Fruit fly (Drosophila melanogaster): ENCODE data around the gene TORIP.

Gene TORIP

DNA sequence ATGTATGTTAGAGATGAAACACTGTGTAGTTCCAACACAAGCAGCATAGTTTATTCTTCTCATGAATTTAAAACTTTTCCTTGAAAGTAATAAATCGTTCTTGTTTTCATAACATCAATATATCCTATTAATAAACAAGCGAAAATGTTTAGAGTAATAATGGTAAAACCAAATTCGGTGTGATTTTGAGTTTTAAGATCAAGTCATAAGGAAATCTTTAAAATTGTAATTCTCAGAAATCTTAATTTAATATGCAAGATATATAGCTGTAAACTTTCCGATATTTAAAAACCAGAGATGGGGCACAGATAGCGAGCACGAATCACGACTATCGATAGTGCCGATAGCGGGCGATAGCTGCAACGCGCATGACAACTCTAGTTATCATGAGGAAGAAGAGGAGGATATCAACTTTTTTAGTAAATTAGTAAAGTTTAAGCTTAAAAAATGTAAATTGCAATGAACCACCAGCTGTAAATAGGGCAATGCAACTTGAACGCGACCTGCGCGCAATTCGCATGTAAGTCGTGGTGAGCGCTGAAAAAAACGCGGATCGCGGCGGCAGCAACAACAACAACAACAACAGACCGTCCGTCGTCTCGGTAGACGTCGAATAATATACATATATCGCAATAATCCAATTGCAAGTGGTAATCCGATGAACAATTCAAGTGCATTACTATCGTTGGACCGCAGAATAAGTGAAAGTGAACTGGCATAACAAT, 13.1 kb upstream of the TORIP start, which contains the start of the genes Fibp and Deaf1 (continued):
- no peak for TF ChIP-seq wek (GFP tag; optimal IDR thresholded peaks at IDR 0.05)
- TF ChIP-seq CG7556 (GFP tag; optimal IDR thresholded peaks at IDR 0.05) = peak; percentile 68
- TF ChIP-seq CG10654 (GFP tag; optimal IDR thresholded peaks at IDR 0.05) = peak; percentile 68
- peak; percentile 42 for TF ChIP-seq exex (tag; optimal IDR thresholded peaks at IDR 0.05)
- TF ChIP-seq CG17802 (tag; optimal IDR thresholded peaks at IDR 0.05) = no peak
- no peak for TF ChIP-seq CG5953 (GFP tag; IDR thresholded peaks at IDR 0.05)
- no peak for TF ChIP-seq MTF-1 (GFP tag; optimal IDR thresholded peaks at IDR 0.05; ENCODE audit: borderline replicate concordance)
- no peak for TF ChIP-seq CG31365 (tag; optimal IDR thresholded peaks at IDR 0.05)
- TF ChIP-seq dmrt99B (tag; optimal IDR thresholded peaks at IDR 0.05) = no peak
- no peak for TF ChIP-seq z (GFP tag; IDR thresholded peaks at IDR 0.05)
- TF ChIP-seq sens-2 (GFP tag; IDR thresholded peaks at IDR 0.05) = no peak
- no peak for TF ChIP-seq CG10321 (GFP tag; IDR thresholded peaks at IDR 0.05)
- TF ChIP-seq MBD-R2 (GFP tag; IDR thresholded peaks at IDR 0.05) = peak; percentile 75
- peak in 1 of 3 experiments; percentile 7 for TF ChIP-seq Stat92E (GFP tag; optimal IDR thresholded peaks at IDR 0.05)
- TF ChIP-seq sob (GFP tag; IDR thresholded peaks at IDR 0.05) = peak; percentile 81; the same call in 1 of the 2 replicates
- TF ChIP-seq gro (GFP tag; optimal IDR thresholded peaks at IDR 0.05) = peak; percentile 58
- peak; percentile 56 for TF ChIP-seq CG3163 (GFP tag; optimal IDR thresholded peaks at IDR 0.05)
- TF ChIP-seq pfk (GFP tag; optimal IDR thresholded peaks at IDR 0.05) = no peak
- no peak for TF ChIP-seq otp (GFP tag; IDR thresholded peaks at IDR 0.05)
- peak; percentile 48; the same call in 1 of the 2 replicates for TF ChIP-seq ttk (GFP tag; IDR thresholded peaks at IDR 0.05)
- TF ChIP-seq CG10565 (GFP tag; optimal IDR thresholded peaks at IDR 0.05) = no peak
- peak; percentile 56 for TF ChIP-seq CG18764 (GFP tag; optimal IDR thresholded peaks at IDR 0.05)
- peak; percentile 73 for TF ChIP-seq CG10543 (GFP tag; optimal IDR thresholded peaks at IDR 0.05)
- TF ChIP-seq Nf-YA (GFP tag; IDR thresholded peaks at IDR 0.05) = peak; percentile 18; the same call in 1 of the 2 replicates
- TF ChIP-seq dimm (GFP tag; IDR thresholded peaks at IDR 0.05) = no peak
- TF ChIP-seq kay (GFP tag; optimal IDR thresholded peaks at IDR 0.05) = peak; percentile 66
- TF ChIP-seq Awh (GFP tag; IDR thresholded peaks at IDR 0.05) = no peak
- TF ChIP-seq CG18262 (tag; optimal IDR thresholded peaks at IDR 0.05) = peak; percentile 81
- no peak for TF ChIP-seq gsb (GFP tag; IDR thresholded peaks at IDR 0.05)
- peak; percentile 44 for TF ChIP-seq CG3407 (GFP tag; optimal IDR thresholded peaks at IDR 0.05)
- TF ChIP-seq Sox100B (GFP tag; optimal IDR thresholded peaks at IDR 0.05) = peak; percentile 67
- peak; percentile 68 for TF ChIP-seq Sin3A (optimal IDR thresholded peaks at IDR 0.05)
- peak; percentile 91 for TF ChIP-seq CG34224 (GFP tag; IDR thresholded peaks at IDR 0.05; ENCODE audit: partially characterized antibody)
- TF ChIP-seq ac (GFP tag; optimal IDR thresholded peaks at IDR 0.05) = no peak
- no peak for TF ChIP-seq Oli (tag; optimal IDR thresholded peaks at IDR 0.05)
- peak; percentile 49; the same call in 1 of the 2 replicates for TF ChIP-seq CG8765 (GFP tag; IDR thresholded peaks at IDR 0.05)
- no peak; the same call in 2 of the 3 replicates for TF ChIP-seq CG2199 (GFP tag; IDR thresholded peaks at IDR 0.05)
- TF ChIP-seq danr (GFP tag; IDR thresholded peaks at IDR 0.05) = no peak
- TF ChIP-seq sug (tag; optimal IDR thresholded peaks at IDR 0.05) = peak; percentile 85
- TF ChIP-seq CG10462 (GFP tag; optimal IDR thresholded peaks at IDR 0.05) = peak; percentile 46
- peak; percentile 62 for TF ChIP-seq grn (GFP tag; optimal IDR thresholded peaks at IDR 0.05)
- TF ChIP-seq rib (GFP tag; IDR thresholded peaks at IDR 0.05) = no peak
- no peak for TF ChIP-seq cwo (GFP tag; optimal IDR thresholded peaks at IDR 0.05)
- TF ChIP-seq CG6654 (GFP tag; optimal IDR thresholded peaks at IDR 0.05) = peak; percentile 11
- peak; percentile 65 for TF ChIP-seq fd3F (GFP tag; optimal IDR thresholded peaks at IDR 0.05)
- peak; percentile 97 for TF ChIP-seq CG14860 (GFP tag; IDR thresholded peaks at IDR 0.05; ENCODE audit: partially characterized antibody)
- TF ChIP-seq crol (GFP tag; IDR thresholded peaks at IDR 0.05) = no peak
- TF ChIP-seq tll (GFP tag; optimal IDR thresholded peaks at IDR 0.05) = peak in 1 of 2 experiments; percentile 12
- peak; percentile 49 for TF ChIP-seq CG31388 (GFP tag; optimal IDR thresholded peaks at IDR 0.05)
- no peak for TF ChIP-seq cad (GFP tag; optimal IDR thresholded peaks at IDR 0.05)
